Worm (Caenorhabditis elegans) whole organism, L3 larva: ENCODE data around the gene dyf-2.

Experiments used
- ama-1 ChIP-seq: fragments of 150-350 bp; optimal IDR thresholded peaks from 2 replicates; lab custom pipeline; 2018
- nfya-1 ChIP-seq: sonication (generic microtip); optimal IDR thresholded peaks from 2 replicates; lab custom pipeline; 2017; ENCODE audit warnings: missing genetic modification characterization, mild to moderate bottlenecking, missing compliant biosample characterization, antibody characterized with exemption, moderate library complexity; ENCODE audit not compliant: insufficient read depth
- nhr-11 ChIP-seq: fragments of 150-350 bp; optimal IDR thresholded peaks from 2 replicates; lab custom pipeline; 2014; ENCODE audit warnings: missing biosample characterization, missing genetic modification characterization
- nhr-43 ChIP-seq: sonication (generic microtip); optimal IDR thresholded peaks from 2 replicates; lab custom pipeline; 2016; ENCODE audit warnings: mild to moderate bottlenecking, missing genetic modification characterization, missing compliant biosample characterization; ENCODE audit not compliant: poor library complexity, severe bottlenecking
- pha-4 ChIP-seq: fragments of 150-350 bp; optimal IDR thresholded peaks from 2 replicates; lab custom pipeline; 2014; ENCODE audit warnings: missing biosample characterization, missing genetic modification reagents, missing genetic modification characterization
- unc-62 ChIP-seq: fragments of 150-350 bp; sonication (generic microtip); optimal IDR thresholded peaks from 4 replicates; lab custom pipeline; 2014; ENCODE audit warnings: missing biosample characterization, missing genetic modification reagents, missing genetic modification characterization

ce11 chrIII:13733833-13734232 lies 47.6 kb upstream of the dyf-2 start:
- no peak for TF ChIP-seq nfya-1 (tag; lab: Kevin White, UChicago)
- TF ChIP-seq unc-62 (GFP tag; lab: Kevin White, UChicago), result no peak
- no peak for TF ChIP-seq nhr-43 (tag; lab: Kevin White, UChicago)
- no peak for TF ChIP-seq nhr-11
- TF ChIP-seq ama-1, result no peak
- peak; percentile 30 for TF ChIP-seq pha-4 (tag; lab: Kevin White, UChicago)
